Worm (Caenorhabditis elegans): ENCODE results near the gene osta-2.

- no peak for TF ChIP-seq zip-5 (tag; optimal IDR thresholded peaks at IDR 0.05)
- no peak for TF ChIP-seq sox-2 (GFP tag; IDR thresholded peaks at IDR 0.05)
These were observed 38.7 kb upstream of the osta-2 start, which contains the start of gene C25H3.7 for ce11 chrII:5668830-5669229.

All from whole organism, late embryonic.